Worm (Caenorhabditis elegans) whole organism, early embryonic: Measurements from ENCODE around the gene gck-1.

ENCODE experiments used
- ama-1 ChIP-seq: fragments of 150-350 bp; optimal IDR thresholded peaks from 2 replicates; lab custom pipeline; 2014
- hnd-1 ChIP-seq: sonication (generic microtip); optimal IDR thresholded peaks from 2 replicates; lab custom pipeline; 2016; ENCODE audit warnings: missing genetic modification characterization, missing compliant biosample characterization
- scrt-1 ChIP-seq: fragments of 200-800 bp; sonication (Bioruptor generic); IDR thresholded peaks from 2 replicates; pipeline ENCODE4 v1.3.6; 2022; ENCODE audit warnings: missing genetic modification characterization, missing compliant biosample characterization
- tbx-11 ChIP-seq: fragments of 200-800 bp; sonication (Bioruptor generic); IDR thresholded peaks from 2 replicates; pipeline ENCODE4 v1.3.6; 2022; ENCODE audit warnings: missing genetic modification characterization, missing compliant biosample characterization

DNA sequence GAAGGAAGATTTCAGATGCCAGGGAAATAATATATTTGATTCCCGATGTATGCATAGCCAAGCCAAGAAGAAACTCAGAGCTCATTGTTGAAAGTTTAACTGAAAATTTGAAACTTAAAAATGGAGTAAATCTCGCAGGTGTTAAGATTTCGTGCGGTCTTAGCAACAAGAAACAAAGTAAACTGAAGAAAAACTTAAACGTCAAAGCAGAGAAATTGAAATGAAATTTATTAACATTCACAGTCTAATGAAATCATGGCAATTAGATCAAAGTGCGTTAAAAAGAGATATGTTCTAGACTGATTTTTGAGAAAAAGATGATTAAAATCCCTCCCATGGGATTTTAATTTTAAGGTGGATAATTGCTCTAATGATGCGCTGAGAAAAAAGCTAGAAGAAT is 33.2 kb downstream of the gck-1 start, which contains the start of gene str-84:
- no peak for TF ChIP-seq ama-1 (lab: Kevin White, UChicago)
- TF ChIP-seq hnd-1 (tag; lab: Kevin White, UChicago): no peak
- TF ChIP-seq scrt-1: no peak
- TF ChIP-seq tbx-11 (GFP tag; lab: Robert Waterston, UW): no peak
